Worm (Caenorhabditis elegans): ENCODE measurements around the gene afmd-2.

DNA sequence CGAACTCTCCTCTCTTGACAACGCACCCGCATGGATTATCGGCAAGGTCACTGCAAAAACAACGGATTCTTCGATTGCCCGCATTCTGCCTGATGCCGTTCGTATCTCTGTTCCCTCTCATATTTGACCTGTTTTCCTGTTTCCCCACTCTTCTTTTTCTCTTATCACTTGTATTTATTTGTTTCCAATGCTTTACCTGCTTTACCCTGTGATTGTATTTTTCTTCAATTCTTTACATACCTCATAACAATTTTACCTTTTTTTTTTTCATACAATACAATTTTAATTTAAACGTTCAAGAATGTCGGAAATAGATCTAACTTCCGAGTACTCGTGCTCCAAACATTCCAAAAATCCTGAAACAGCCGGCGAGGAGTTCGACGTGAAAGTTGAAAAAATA lies at the start of gene afmd-2:
- no peak for TF ChIP-seq ceh-13 (GFP tag; optimal IDR thresholded peaks at IDR 0.05)
- TF ChIP-seq ama-1 (optimal IDR thresholded peaks at IDR 0.05), result no peak
- no peak for TF ChIP-seq tbx-37 (GFP tag; conservative IDR thresholded peaks at IDR 0.05)
- no peak for TF ChIP-seq ceh-36 (tag; optimal IDR thresholded peaks at IDR 0.05)
- no peak for TF ChIP-seq ets-7 (tag; optimal IDR thresholded peaks at IDR 0.05)
- TF ChIP-seq F13C5.2 (tag; optimal IDR thresholded peaks at IDR 0.05), result no peak
- no peak for TF ChIP-seq tra-4 (tag; optimal IDR thresholded peaks at IDR 0.05)
- TF ChIP-seq scrt-1 (GFP tag; IDR thresholded peaks at IDR 0.05), result no peak
